Worm (Caenorhabditis elegans) whole organism, mixed stage, embryonic: ENCODE results near the gene EEED8.18.

Experiments used
- M03D4.4 ChIP-seq: sonication (generic microtip); optimal IDR thresholded peaks from 2 replicates; lab custom pipeline; 2017; ENCODE audit warnings: mild to moderate bottlenecking, missing genetic modification characterization, missing compliant biosample characterization
- blmp-1 ChIP-seq: fragments of 150-350 bp; optimal IDR thresholded peaks from 2 replicates; lab custom pipeline; 2014; ENCODE audit warnings: missing biosample characterization, missing genetic modification characterization
- drap-1 ChIP-seq: fragments of 200-800 bp; sonication (Bioruptor generic); optimal IDR thresholded peaks from 3 replicates; lab custom pipeline; 2018; ENCODE audit warnings: mild to moderate bottlenecking, missing genetic modification characterization, missing compliant biosample characterization
- elt-1 ChIP-seq: sonication (generic microtip); optimal IDR thresholded peaks from 2 replicates; lab custom pipeline; 2017; ENCODE audit warnings: missing genetic modification characterization, mild to moderate bottlenecking, missing compliant biosample characterization, antibody characterized with exemption, moderate library complexity, borderline replicate concordance; ENCODE audit not compliant: insufficient read depth
- lsy-2 ChIP-seq: fragments of 150-350 bp; optimal IDR thresholded peaks from 2 replicates; lab custom pipeline; 2014; ENCODE audit warnings: missing biosample characterization, missing genetic modification characterization
- mep-1 ChIP-seq: fragments of 150-350 bp; optimal IDR thresholded peaks from 2 replicates; lab custom pipeline; 2017; ENCODE audit warnings: missing biosample characterization, missing genetic modification reagents, missing genetic modification characterization, inconsistent platforms
- mls-2 ChIP-seq: sonication (generic microtip); optimal IDR thresholded peaks from 2 replicates; lab custom pipeline; 2016; ENCODE audit warnings: mild to moderate bottlenecking, missing genetic modification characterization, moderate library complexity, missing compliant biosample characterization
- nhr-12 ChIP-seq: fragments of 150-350 bp; optimal IDR thresholded peaks from 2 replicates; lab custom pipeline; 2014; ENCODE audit warnings: missing biosample characterization, missing genetic modification characterization
- nhr-76 ChIP-seq: sonication (generic microtip); optimal IDR thresholded peaks from 2 replicates; lab custom pipeline; 2017; ENCODE audit warnings: missing biosample characterization, missing genetic modification characterization
- unc-39 ChIP-seq: fragments of 150-350 bp; optimal IDR thresholded peaks from 2 replicates; lab custom pipeline; 2014; ENCODE audit warnings: missing biosample characterization, missing genetic modification characterization
- unc-62 ChIP-seq: fragments of 150-350 bp; optimal IDR thresholded peaks from 2 replicates; lab custom pipeline; 2014; ENCODE audit warnings: missing biosample characterization, missing genetic modification reagents, missing genetic modification characterization

ce11 chrII:5429522-5430257 is 17.3 kb upstream of the EEED8.18 start, which contains the start of the genes F07F6.4 and F07F6.2:
- TF ChIP-seq lsy-2 (tag; lab: Kevin White, UChicago), result no peak
- no peak for TF ChIP-seq mls-2 (tag; lab: Kevin White, UChicago)
- no peak for TF ChIP-seq nhr-76
- TF ChIP-seq drap-1 (GFP tag; lab: Kevin White, UChicago), result no peak
- TF ChIP-seq unc-62, result no peak
- TF ChIP-seq unc-39, result no peak
- TF ChIP-seq nhr-12 (tag; lab: Kevin White, UChicago), result no peak
- peak; percentile 7 for TF ChIP-seq mep-1 (tag; lab: Kevin White, UChicago)
- TF ChIP-seq elt-1 (tag; lab: Kevin White, UChicago), result no peak
- no peak for TF ChIP-seq M03D4.4 (tag; lab: Kevin White, UChicago)
- no peak for TF ChIP-seq blmp-1 (tag; lab: Kevin White, UChicago)
